Worm (Caenorhabditis elegans): Measurements from ENCODE around the gene K07E3.1.
A peak's percentile ranks its signal among the peaks of the same experiment; 100 is the strongest.

Gene K07E3.1

ce11 chrX:8158975-8159813 lies 49.0 kb downstream of the K07E3.1 start, which contains the start of gene hil-3:
hil-3 (plus strand) TSS chrX:8159169.
- TF ChIP-seq set-16 (GFP tag; IDR thresholded peaks at IDR 0.05) (peak; percentile 74), lsy-2 (tag; optimal IDR thresholded peaks at IDR 0.05) (peak in 1 of 2 experiments; percentile 25), rbr-2 (tag; optimal IDR thresholded peaks at IDR 0.05) (peak; percentile 44), tra-1 (GFP tag; IDR thresholded peaks at IDR 0.05) (0 out of 2 replicates have a peak, but pooled peaks have one; percentile 36), pqm-1 (tag; optimal IDR thresholded peaks at IDR 0.05) (no peak), dve-1 (tag; optimal IDR thresholded peaks at IDR 0.05; ENCODE audit: insufficient read depth) (peak; percentile 37), ama-1 (optimal IDR thresholded peaks at IDR 0.05) (peak; percentile 57), nhr-102 (tag; optimal IDR thresholded peaks at IDR 0.05) (peak; percentile 1), mep-1 (tag; optimal IDR thresholded peaks at IDR 0.05) (peak; percentile 53), hmg-1.1 (GFP tag; IDR thresholded peaks at IDR 0.05) (peak; percentile 30; the same call in 1 of the 2 replicates), mdl-1 (tag; optimal IDR thresholded peaks at IDR 0.05) (no peak), snpc-1.2 (GFP tag; IDR thresholded peaks at IDR 0.05) (no peak), mes-2 (tag; optimal IDR thresholded peaks at IDR 0.05; ENCODE audit: poor library complexity, severe bottlenecking) (peak; percentile 51), unc-62 (GFP tag; optimal IDR thresholded peaks at IDR 0.05 in 1 of 2) (peak in 1 of 2 experiments; percentile 88), unc-62 (tag; optimal IDR thresholded peaks at IDR 0.05) (no peak), Y48G9A.11 (GFP tag; IDR thresholded peaks at IDR 0.05) (no peak), skn-1 (tag; optimal IDR thresholded peaks at IDR 0.05) (no peak), nhr-6 (tag; optimal IDR thresholded peaks at IDR 0.05) (peak; percentile 4), gei-8 (GFP tag; optimal IDR thresholded peaks at IDR 0.05) (no peak), aha-1 (tag) (peak; percentile 91)

DNA sequence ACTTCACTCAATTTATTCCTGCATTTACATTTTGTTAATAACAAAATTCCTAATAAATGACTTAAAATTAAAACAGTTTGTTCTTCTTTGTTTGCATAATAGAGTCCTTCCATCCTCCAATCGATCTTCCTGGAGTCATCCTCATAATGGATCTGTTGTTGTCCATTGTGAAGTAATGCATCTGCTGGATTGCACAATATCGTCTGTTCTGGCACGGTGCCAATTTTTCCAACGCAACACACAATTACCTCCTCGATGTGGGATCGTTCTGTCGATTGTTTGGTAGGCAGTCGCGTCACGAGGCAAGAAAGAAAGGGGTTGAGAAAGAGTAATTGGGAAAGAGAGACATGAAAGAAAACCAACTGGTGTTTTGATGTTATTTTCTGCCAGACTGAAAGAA lies 49.8 kb downstream of the K07E3.1 start:
- peak; percentile 57 for TF ChIP-seq dve-1 (tag; optimal IDR thresholded peaks at IDR 0.05; ENCODE audit: insufficient read depth)
- no peak for TF ChIP-seq nhr-10 (tag; optimal IDR thresholded peaks at IDR 0.05)
- TF ChIP-seq skn-1 (tag; optimal IDR thresholded peaks at IDR 0.05): no peak
- TF ChIP-seq hlh-11 (tag; optimal IDR thresholded peaks at IDR 0.05): peak; percentile 1
- TF ChIP-seq mep-1 (tag; optimal IDR thresholded peaks at IDR 0.05): peak; percentile 55
- peak; percentile 29 for TF ChIP-seq rbr-2 (tag; optimal IDR thresholded peaks at IDR 0.05)
- peak; percentile 27 for TF ChIP-seq hlh-30 (tag; optimal IDR thresholded peaks at IDR 0.05; ENCODE audit: insufficient read depth)
- no peak for TF ChIP-seq daf-16 (GFP tag; optimal IDR thresholded peaks at IDR 0.05)
- TF ChIP-seq daf-16 (tag; optimal IDR thresholded peaks at IDR 0.05): peak; percentile 39
- TF ChIP-seq aha-1 (tag): no peak
- no peak for TF ChIP-seq zip-2 (tag; optimal IDR thresholded peaks at IDR 0.05)
- TF ChIP-seq mdl-1 (tag; optimal IDR thresholded peaks at IDR 0.05): peak in 1 of 2 experiments; percentile 50
- TF ChIP-seq mes-2 (tag; optimal IDR thresholded peaks at IDR 0.05; ENCODE audit: poor library complexity, severe bottlenecking): peak; percentile 51

DNA sequence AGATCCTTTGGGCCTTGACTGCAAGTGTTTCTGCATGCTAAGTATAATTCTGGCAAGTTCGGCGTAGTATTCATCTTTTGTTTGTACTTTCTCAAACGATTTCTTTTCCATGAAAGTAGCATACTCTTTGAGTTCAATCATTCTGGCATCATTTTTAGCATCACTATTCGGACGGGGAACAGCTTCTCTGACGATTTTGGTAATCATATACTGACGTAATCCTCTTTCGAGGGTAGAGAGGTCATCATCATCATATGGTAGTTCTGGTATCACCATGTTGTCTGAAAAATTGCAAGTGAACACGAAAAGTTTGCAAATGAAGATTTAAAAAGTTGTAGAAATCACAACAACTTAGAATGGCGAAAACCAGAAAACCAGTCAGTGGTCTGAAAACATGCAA lies 52.6 kb downstream of the K07E3.1 start, which contains the start of gene F22F1.3:
Gene F22F1.3, minus strand, starts transcription at position 281 of the 400 bp plus-strand sequence.
- TF ChIP-seq set-16 (GFP tag; IDR thresholded peaks at IDR 0.05): no peak
- peak in 1 of 2 experiments; percentile 98 for TF ChIP-seq unc-62 (GFP tag; optimal IDR thresholded peaks at IDR 0.05 in 1 of 2)
- no peak for TF ChIP-seq unc-62 (tag; optimal IDR thresholded peaks at IDR 0.05)
- TF ChIP-seq lin-1 (GFP tag; IDR thresholded peaks at IDR 0.05): no peak
- TF ChIP-seq dmd-8 (GFP tag; IDR thresholded peaks at IDR 0.05): no peak

- TF ChIP-seq lin-29 (GFP tag; IDR thresholded peaks at IDR 0.05): 0 out of 2 replicates have a peak, but pooled peaks have one; percentile 22
- peak; percentile 45 for TF ChIP-seq hlh-30 (tag; optimal IDR thresholded peaks at IDR 0.05; ENCODE audit: insufficient read depth)
- TF ChIP-seq lsy-2 (tag; optimal IDR thresholded peaks at IDR 0.05): peak in 1 of 2 experiments; percentile 15
- no peak for TF ChIP-seq ZK546.5 (tag; optimal IDR thresholded peaks at IDR 0.05)
- no peak for TF ChIP-seq nhr-41 (GFP tag; IDR thresholded peaks at IDR 0.05)
- TF ChIP-seq nhr-111 (GFP tag; optimal IDR thresholded peaks at IDR 0.05): no peak
- TF ChIP-seq ctbp-1 (GFP tag; IDR thresholded peaks at IDR 0.05): peak; percentile 74
- peak; percentile 74 for TF ChIP-seq mep-1 (tag; optimal IDR thresholded peaks at IDR 0.05)
- no peak for TF ChIP-seq Y5F2A.4 (GFP tag; optimal IDR thresholded peaks at IDR 0.05)
- TF ChIP-seq ceh-20 (GFP tag; IDR thresholded peaks at IDR 0.05): peak; percentile 58; the same call in 1 of the 2 replicates
- TF ChIP-seq aha-1 (tag): peak; percentile 26
- peak; percentile 46; the same call in 1 of the 2 replicates for TF ChIP-seq madf-9 (GFP tag; conservative IDR thresholded peaks at IDR 0.05)
- 0 out of 2 replicates have a peak, but pooled peaks have one; percentile 18 for TF ChIP-seq dmd-6 (GFP tag; IDR thresholded peaks at IDR 0.05)
- TF ChIP-seq rbr-2 (tag; optimal IDR thresholded peaks at IDR 0.05): peak; percentile 82
- peak; percentile 55; the same call in 1 of the 2 replicates for TF ChIP-seq vab-7 (GFP tag; IDR thresholded peaks at IDR 0.05)
- TF ChIP-seq hlh-11 (tag; optimal IDR thresholded peaks at IDR 0.05): peak; percentile 22
- 0 out of 2 replicates have a peak, but pooled peaks have one; percentile 15 for TF ChIP-seq ceh-44 (GFP tag; IDR thresholded peaks at IDR 0.05)
- TF ChIP-seq madf-5 (GFP tag; IDR thresholded peaks at IDR 0.05): 0 out of 4 replicates have a peak, but pooled peaks of 1 of the 2 experiments have one; percentile 55
- peak; percentile 79 for TF ChIP-seq hmg-1.1 (GFP tag; IDR thresholded peaks at IDR 0.05)
- peak in 1 of 2 experiments; percentile 40 for TF ChIP-seq hif-1 (tag; optimal IDR thresholded peaks at IDR 0.05)
- TF ChIP-seq mdl-1 (tag; optimal IDR thresholded peaks at IDR 0.05): peak in 1 of 2 experiments; percentile 43
Measured at ce11 chrX:8163555-8163954, 53.3 kb downstream of the K07E3.1 start.
